Fruit fly (Drosophila melanogaster) whole organism, pupa: ENCODE data around the gene PlexA.

Experiments used
- CG10348 ChIP-seq: fragments of 200-800 bp; sonication (Bioruptor generic); IDR thresholded peaks from 2 replicates; pipeline ENCODE4 v1.3.6; 2022; ENCODE audit warnings: missing biosample characterization, missing genetic modification characterization
- CG12605 ChIP-seq: fragments of 200-800 bp; sonication (Bioruptor generic); IDR thresholded peaks from 2 replicates; pipeline ENCODE4 v1.3.6; 2022; ENCODE audit warnings: missing biosample characterization, missing genetic modification characterization
- CG13204 ChIP-seq: fragments of 200-800 bp; sonication (Bioruptor generic); optimal IDR thresholded peaks from 2 replicates; lab custom pipeline; 2018; ENCODE audit warnings: missing biosample characterization, mild to moderate bottlenecking, missing genetic modification characterization, moderate library complexity
- CG14655 ChIP-seq: fragments of 200-800 bp; sonication (Bioruptor generic); optimal IDR thresholded peaks from 3 replicates; lab custom pipeline; 2017; ENCODE audit warnings: mild to moderate bottlenecking, missing biosample characterization, missing genetic modification reagents, missing genetic modification characterization
- CG15710 ChIP-seq: fragments of 200-800 bp; sonication (Bioruptor generic); optimal IDR thresholded peaks from 2 replicates; lab custom pipeline; 2018; ENCODE audit warnings: missing biosample characterization, mild to moderate bottlenecking, missing genetic modification characterization, moderate library complexity
- CG17806 ChIP-seq: fragments of 200-800 bp; sonication (Bioruptor generic); optimal IDR thresholded peaks from 2 replicates; lab custom pipeline; 2018; ENCODE audit warnings: missing biosample characterization, mild to moderate bottlenecking, missing genetic modification characterization, moderate library complexity
- CG32121 ChIP-seq: fragments of 200-800 bp; sonication (Bioruptor generic); IDR thresholded peaks from 2 replicates; pipeline ENCODE4 v1.3.6; 2022; ENCODE audit warnings: missing biosample characterization, missing genetic modification characterization
- CG34367 ChIP-seq: fragments of 200-800 bp; sonication (Bioruptor generic); optimal IDR thresholded peaks from 2 replicates; lab custom pipeline; 2018; ENCODE audit warnings: missing biosample characterization, mild to moderate bottlenecking, missing genetic modification characterization
- CG4496 ChIP-seq: fragments of 200-800 bp; sonication (Bioruptor generic); IDR thresholded peaks from 3 replicates; pipeline ENCODE4 v1.3.6; 2022; ENCODE audit warnings: missing biosample characterization, missing genetic modification characterization
- CG8159 ChIP-seq: fragments of 200-800 bp; sonication (Bioruptor generic); optimal IDR thresholded peaks from 3 replicates; lab custom pipeline; 2018; ENCODE audit warnings: missing biosample characterization, mild to moderate bottlenecking, missing genetic modification characterization, moderate library complexity
- CG8301 ChIP-seq: fragments of 200-800 bp; sonication (Bioruptor generic); optimal IDR thresholded peaks from 2 replicates; lab custom pipeline; 2018; ENCODE audit warnings: missing biosample characterization, mild to moderate bottlenecking, missing genetic modification characterization
- CG9948 ChIP-seq: fragments of 200-800 bp; sonication (Bioruptor generic); optimal IDR thresholded peaks from 2 replicates; lab custom pipeline; 2018; ENCODE audit warnings: missing biosample characterization, mild to moderate bottlenecking, missing genetic modification characterization, moderate library complexity
- D1 ChIP-seq: fragments of 200-800 bp; sonication (Bioruptor generic); optimal IDR thresholded peaks from 2 replicates; lab custom pipeline; 2018; ENCODE audit warnings: missing biosample characterization, mild to moderate bottlenecking, missing genetic modification characterization, moderate library complexity
- EcR ChIP-seq: fragments of 200-800 bp; sonication (Bioruptor generic); optimal IDR thresholded peaks from 3 replicates; lab custom pipeline; 2019; ENCODE audit warnings: missing biosample characterization, missing genetic modification characterization, mild to moderate bottlenecking, moderate library complexity, missing genetic modification reagents
- Ets98B ChIP-seq: fragments of 200-800 bp; sonication (Bioruptor generic); IDR thresholded peaks from 2 replicates; pipeline ENCODE4 v1.3.6; 2022; ENCODE audit warnings: missing biosample characterization, missing genetic modification characterization
- Pif1A ChIP-seq: fragments of 200-800 bp; sonication (Bioruptor generic); optimal IDR thresholded peaks from 3 replicates; lab custom pipeline; 2016; ENCODE audit warnings: missing biosample characterization, missing genetic modification characterization
- Pif1B ChIP-seq: fragments of 200-800 bp; sonication (Bioruptor generic); optimal IDR thresholded peaks from 3 replicates; lab custom pipeline; 2016; ENCODE audit warnings: missing biosample characterization, missing genetic modification characterization
- Snoo ChIP-seq: fragments of 200-800 bp; sonication (Bioruptor generic); optimal IDR thresholded peaks from 3 replicates; lab custom pipeline; 2017; ENCODE audit warnings: missing biosample characterization, mild to moderate bottlenecking, missing genetic modification characterization, inconsistent platforms
- fd96Ca ChIP-seq: fragments of 200-800 bp; sonication (Bioruptor generic); IDR thresholded peaks from 3 replicates; pipeline ENCODE4 v1.3.6; 2022; ENCODE audit warnings: missing biosample characterization, missing genetic modification characterization
- gl ChIP-seq: fragments of 200-800 bp; sonication (Bioruptor generic); optimal IDR thresholded peaks from 2 replicates; lab custom pipeline; 2018; ENCODE audit warnings: missing biosample characterization, mild to moderate bottlenecking, missing genetic modification characterization
- rn ChIP-seq: fragments of 200-800 bp; sonication (Bioruptor generic); IDR thresholded peaks from 2 replicates; pipeline ENCODE4 v1.3.6; 2022; ENCODE audit warnings: missing biosample characterization, missing genetic modification characterization

PlexA gene

DNA sequence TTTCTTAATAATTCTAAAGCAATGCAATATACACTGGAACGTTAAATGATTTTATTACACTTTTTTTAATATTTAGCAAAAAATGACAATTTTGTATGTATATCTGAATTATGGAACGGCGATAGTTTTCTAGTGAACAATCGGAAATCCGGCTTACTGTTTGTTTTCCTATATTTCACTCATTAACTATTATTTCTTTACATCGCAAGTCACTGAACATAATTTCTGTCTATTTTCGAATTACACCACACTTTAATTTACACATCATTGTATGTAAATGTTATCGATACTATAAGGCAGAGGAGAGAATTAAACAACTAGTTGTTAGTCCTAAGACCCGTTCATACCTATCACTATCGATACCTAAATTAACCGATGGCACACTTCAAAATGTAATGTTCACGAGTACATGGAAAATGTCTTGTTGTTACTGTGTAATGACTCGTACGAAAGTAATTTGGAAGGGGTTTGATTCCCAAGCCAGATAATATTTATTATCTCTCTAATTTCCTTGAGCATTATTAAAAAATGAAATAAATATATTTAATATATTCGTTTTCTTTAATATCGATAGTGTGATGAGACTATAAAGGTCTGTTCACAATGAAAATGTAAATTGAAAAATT is at the start of gene PlexA:
Gene PlexA (minus strand): TSS at position 296 of the 626 bp plus-strand sequence.
- TF ChIP-seq CG32121 = peak; percentile 78
- TF ChIP-seq EcR (GFP tag; lab: Kevin White, UChicago) = no peak
- peak; percentile 93 for TF ChIP-seq rn
- TF ChIP-seq Ets98B (GFP tag; lab: Robert Waterston, UW) = peak; percentile 86
- no peak; the same call in none of the 2 replicates for TF ChIP-seq CG10348
- no peak for TF ChIP-seq fd96Ca (GFP tag; lab: Robert Waterston, UW)
- no peak for TF ChIP-seq Pif1A
- TF ChIP-seq CG8301 (tag; lab: Kevin White, UChicago) = peak; percentile 62
- TF ChIP-seq gl (tag; lab: Kevin White, UChicago) = peak; percentile 49
- TF ChIP-seq CG12605 (GFP tag; lab: Robert Waterston, UW) = peak; percentile 87
- TF ChIP-seq CG14655 = peak; percentile 82
- TF ChIP-seq CG8159 (tag; lab: Kevin White, UChicago) = peak; percentile 86
- TF ChIP-seq CG15710 (tag; lab: Kevin White, UChicago) = peak; percentile 89
- no peak for TF ChIP-seq CG13204 (GFP tag; lab: Kevin White, UChicago)
- peak; percentile 89 for TF ChIP-seq CG17806 (tag; lab: Kevin White, UChicago)
- peak; percentile 94; the same call in 2 of the 3 replicates for TF ChIP-seq CG4496
- TF ChIP-seq D1 = peak; percentile 14
- peak; percentile 76 for TF ChIP-seq CG9948
- TF ChIP-seq CG34367 (tag; lab: Kevin White, UChicago) = peak; percentile 74
- peak; percentile 9 for TF ChIP-seq Pif1B (GFP tag; lab: Kevin White, UChicago)
- TF ChIP-seq Snoo (tag; lab: Kevin White, UChicago) = peak; percentile 78

DNA sequence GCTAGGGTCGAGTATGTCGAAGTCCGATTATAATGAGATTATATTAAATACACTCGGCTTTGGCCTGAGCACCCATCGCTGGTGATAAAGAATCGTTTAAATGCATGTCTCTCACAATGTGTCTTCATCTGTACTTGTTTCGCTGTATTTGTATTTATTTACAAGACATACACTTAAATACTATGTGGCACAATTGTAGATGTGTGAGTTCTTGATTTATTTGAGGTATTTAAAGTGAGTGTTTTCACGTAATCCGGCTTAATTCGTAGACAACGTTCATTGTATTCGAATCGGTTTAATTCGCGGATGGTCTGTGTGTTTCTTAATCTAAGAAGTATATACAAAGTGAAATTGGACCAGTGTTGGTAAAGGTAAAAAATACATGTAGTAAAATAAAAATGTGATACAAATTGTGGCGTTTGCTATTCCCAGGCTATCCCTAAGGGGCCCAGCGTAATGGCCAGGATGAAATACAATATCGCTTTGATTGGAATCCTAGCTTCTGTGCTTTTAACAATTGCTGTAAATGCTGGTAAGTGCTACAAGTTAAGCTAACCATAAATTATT is 37.8 kb upstream of the PlexA start, which contains the start of gene Zyx:
Gene Zyx (minus strand): TSS at position 350 of the 567 bp plus-strand sequence.
- no peak for TF ChIP-seq D1
- TF ChIP-seq CG15710 (tag; lab: Kevin White, UChicago) = no peak
- no peak for TF ChIP-seq CG8301 (tag; lab: Kevin White, UChicago)

DNA sequence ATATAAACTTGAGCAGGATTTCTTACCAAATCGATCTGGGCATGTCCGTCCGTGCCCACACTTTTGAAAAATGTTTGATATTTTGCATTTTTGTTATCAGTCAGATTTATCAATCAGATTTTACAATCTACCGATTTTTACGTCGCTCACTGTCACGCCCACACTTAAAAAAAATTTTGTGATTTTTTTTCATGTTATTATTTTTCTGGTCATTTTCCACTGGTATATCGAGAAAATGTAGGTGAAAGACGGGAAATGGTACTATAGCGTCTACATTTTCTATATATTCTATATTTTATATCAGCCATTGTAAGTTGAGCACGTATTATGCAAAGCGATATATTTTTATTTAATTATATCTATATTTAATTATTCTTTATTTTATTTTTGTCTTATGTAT is 37.3 kb upstream of the PlexA start:
- TF ChIP-seq CG34367 (tag; lab: Kevin White, UChicago) (no peak), Pif1B (GFP tag; lab: Kevin White, UChicago) (no peak), CG14655 (no peak), CG9948 (no peak), D1 (no peak), EcR (GFP tag; lab: Kevin White, UChicago) (no peak), CG8301 (tag; lab: Kevin White, UChicago) (no peak)

DNA sequence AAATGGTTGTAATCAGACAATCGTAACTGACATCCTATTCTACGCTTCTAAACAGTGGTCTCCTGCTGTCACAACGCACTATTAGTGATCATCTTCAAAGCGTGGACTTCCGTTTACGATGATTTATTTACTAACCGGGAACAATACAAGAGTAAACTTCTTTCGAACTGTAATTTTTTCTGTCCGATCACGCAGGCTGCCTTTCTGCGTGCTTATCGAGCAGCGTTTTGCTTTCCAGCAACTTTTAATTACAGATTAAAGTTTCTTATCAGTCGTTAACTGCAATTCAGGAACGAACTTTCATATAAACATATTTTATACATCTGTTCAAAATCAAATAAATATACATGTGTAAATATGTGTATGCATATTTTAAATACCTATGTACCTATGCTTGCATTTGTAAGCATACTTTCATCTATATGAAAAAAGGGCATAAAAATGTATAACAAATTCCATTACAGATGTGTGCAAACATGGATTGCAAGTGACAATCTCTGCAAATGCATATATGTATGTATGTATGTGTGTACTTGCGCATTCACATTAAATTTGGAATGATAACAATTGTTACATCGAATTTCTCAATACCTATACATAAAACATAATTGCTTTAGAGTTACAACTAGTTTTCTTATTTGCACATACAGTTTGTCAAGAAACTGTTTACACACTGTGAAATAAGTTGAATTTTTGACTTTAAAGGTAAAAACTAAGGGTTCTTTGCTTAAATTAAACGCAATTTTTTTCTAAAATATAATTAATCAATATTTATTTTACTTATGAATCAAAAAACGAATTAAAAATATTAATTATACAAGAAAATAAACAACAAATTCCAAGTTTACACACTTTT is 36.3 kb upstream of the PlexA start:
- TF ChIP-seq CG15710 (tag; lab: Kevin White, UChicago) (no peak), D1 (no peak), CG32121 (no peak), fd96Ca (GFP tag; lab: Robert Waterston, UW) (no peak), Ets98B (GFP tag; lab: Robert Waterston, UW) (no peak), gl (tag; lab: Kevin White, UChicago) (no peak), CG12605 (GFP tag; lab: Robert Waterston, UW) (no peak), CG10348 (no peak), CG8159 (tag; lab: Kevin White, UChicago) (no peak), CG9948 (no peak), CG8301 (tag; lab: Kevin White, UChicago) (no peak), CG13204 (GFP tag; lab: Kevin White, UChicago) (no peak), CG17806 (tag; lab: Kevin White, UChicago) (no peak), Pif1B (GFP tag; lab: Kevin White, UChicago) (no peak), EcR (GFP tag; lab: Kevin White, UChicago) (no peak), Snoo (tag; lab: Kevin White, UChicago) (no peak), CG14655 (no peak)

DNA sequence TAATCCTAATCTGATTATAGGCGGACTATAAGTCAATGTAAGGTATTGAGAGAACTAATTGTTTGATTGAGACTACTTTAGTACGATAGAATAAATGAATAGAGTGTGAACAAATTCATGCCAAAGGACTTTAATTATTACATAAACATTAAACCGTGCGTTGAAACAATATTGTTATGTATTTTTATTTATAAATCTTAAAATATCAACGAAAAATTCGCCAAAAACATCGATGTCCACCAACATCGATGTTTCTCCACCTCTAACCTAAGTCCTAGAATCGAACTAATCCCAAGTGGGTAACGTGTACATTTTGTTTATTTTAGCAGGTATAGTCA is 34.2 kb upstream of the PlexA start:
- no peak for TF ChIP-seq EcR (GFP tag; lab: Kevin White, UChicago)
- no peak for TF ChIP-seq gl (tag; lab: Kevin White, UChicago)
- TF ChIP-seq rn = no peak
- no peak for TF ChIP-seq CG15710 (tag; lab: Kevin White, UChicago)
- no peak for TF ChIP-seq CG12605 (GFP tag; lab: Robert Waterston, UW)
- no peak for TF ChIP-seq CG8301 (tag; lab: Kevin White, UChicago)
- no peak for TF ChIP-seq CG32121
